Fruit fly (Drosophila melanogaster) whole organism, wandering third instar larva: Measurements from ENCODE around the gene 7B2.

Experiments used
- Abd-B ChIP-seq: fragments of >200 bp; optimal IDR thresholded peaks from 2 replicates; lab custom pipeline; 2017; ENCODE audit warnings: missing biosample characterization, missing genetic modification characterization
- CG32264 ChIP-seq: fragments of 200-800 bp; sonication (Bioruptor generic); optimal IDR thresholded peaks from 2 replicates; lab custom pipeline; 2016; ENCODE audit warnings: missing biosample characterization, missing genetic modification characterization
- CG9705 ChIP-seq: fragments of 200-800 bp; sonication (Bioruptor generic); optimal IDR thresholded peaks from 2 replicates; lab custom pipeline; 2018; ENCODE audit warnings: missing biosample characterization, mild to moderate bottlenecking, missing genetic modification characterization
- CrebA ChIP-seq: fragments of 200-800 bp; sonication (Bioruptor generic); optimal IDR thresholded peaks from 2 replicates; lab custom pipeline; 2016; ENCODE audit warnings: missing biosample characterization, mild to moderate bottlenecking, missing genetic modification characterization, borderline replicate concordance
- Dfd ChIP-seq: fragments of >200 bp; optimal IDR thresholded peaks from 2 replicates; lab custom pipeline; 2017; ENCODE audit warnings: missing biosample characterization, missing genetic modification characterization
- Dif ChIP-seq: fragments of 200-275, 200-300 bp; sonication (Bioruptor generic); optimal IDR thresholded peaks from 2 replicates; lab custom pipeline; 2018; ENCODE audit warnings: missing biosample characterization, missing genetic modification characterization; ENCODE audit not compliant: partially characterized antibody
- GATAd ChIP-seq: sonication (Bioruptor generic); optimal IDR thresholded peaks from 2 replicates; lab custom pipeline; 2016; ENCODE audit warnings: missing biosample characterization, missing genetic modification characterization
- HLH106 ChIP-seq: fragments of 200-800 bp; optimal IDR thresholded peaks from 3 replicates; lab custom pipeline; 2019; ENCODE audit warnings: missing biosample characterization, mild to moderate bottlenecking, missing genetic modification characterization, moderate library complexity
- Hnf4 ChIP-seq: fragments of 200-800 bp; sonication (Bioruptor generic); optimal IDR thresholded peaks from 2 replicates; lab custom pipeline; 2016; ENCODE audit warnings: missing biosample characterization, mild to moderate bottlenecking, missing genetic modification characterization
- Hr78 ChIP-seq: fragments of >200 bp; optimal IDR thresholded peaks from 2 replicates; lab custom pipeline; 2017; ENCODE audit warnings: missing biosample characterization, missing genetic modification characterization
- Hr83 ChIP-seq: fragments of 200-300 bp; sonication (Bioruptor generic); optimal IDR thresholded peaks from 2 replicates; lab custom pipeline; 2016; ENCODE audit warnings: missing biosample characterization, mild to moderate bottlenecking, missing genetic modification characterization, moderate library complexity; ENCODE audit not compliant: poor library complexity, severe bottlenecking
- Jra ChIP-seq: sonication (Bioruptor generic); optimal IDR thresholded peaks from 2 replicates; lab custom pipeline; 2016; ENCODE audit warnings: missing biosample characterization, missing genetic modification characterization
- Mio ChIP-seq: sonication (Bioruptor generic); optimal IDR thresholded peaks from 2 replicates; lab custom pipeline; 2016; ENCODE audit warnings: missing biosample characterization, missing genetic modification characterization
- OdsH ChIP-seq: fragments of 200-800 bp; sonication (Bioruptor generic); optimal IDR thresholded peaks from 2 replicates; lab custom pipeline; 2016; ENCODE audit warnings: missing biosample characterization, mild to moderate bottlenecking, missing genetic modification characterization
- Rel ChIP-seq, 2 experiments: fragments of 200-800 bp; sonication (Bioruptor generic) in 1 of 2; optimal IDR thresholded peaks; 2 replicates in 1 of 2; 3 replicates in 1 of 2; lab custom pipeline; 2016 to 2019; ENCODE audit warnings: mild to moderate bottlenecking in 2 of 2, missing biosample characterization in 2 of 2, missing genetic modification characterization in 2 of 2, moderate library complexity in 1 of 2
- br ChIP-seq: fragments of 200-800 bp; sonication (Bioruptor generic); optimal IDR thresholded peaks from 2 replicates; lab custom pipeline; 2016; ENCODE audit warnings: missing biosample characterization, missing genetic modification characterization
- dl ChIP-seq, 2 experiments: fragments of 175-275, 200-275 bp in 1 of 2; fragments of 200-275 bp in 1 of 2; sonication (Bioruptor generic); optimal IDR thresholded peaks; lab custom pipeline; 2018; ENCODE audit warnings: mild to moderate bottlenecking in 2 of 2, missing biosample characterization in 2 of 2, missing genetic modification characterization in 2 of 2, moderate library complexity in 2 of 2; ENCODE audit not compliant: partially characterized antibody in 2 of 2, insufficient read depth in 1 of 2
- dmrt93B ChIP-seq: fragments of 200-800 bp; sonication (Bioruptor generic); optimal IDR thresholded peaks from 2 replicates; lab custom pipeline; 2018; ENCODE audit warnings: missing biosample characterization, mild to moderate bottlenecking, missing genetic modification characterization
- dsf ChIP-seq: sonication (Bioruptor generic); optimal IDR thresholded peaks from 2 replicates; lab custom pipeline; 2016; ENCODE audit warnings: missing biosample characterization, missing genetic modification characterization, borderline replicate concordance
- ey ChIP-seq: fragments of 200-800 bp; sonication (Bioruptor generic); optimal IDR thresholded peaks from 2 replicates; lab custom pipeline; 2016; ENCODE audit warnings: missing biosample characterization, missing genetic modification characterization
- fru ChIP-seq: fragments of 200-800 bp; sonication (Bioruptor generic); optimal IDR thresholded peaks from 3 replicates; lab custom pipeline; 2016; ENCODE audit warnings: missing biosample characterization, mild to moderate bottlenecking, missing genetic modification characterization
- h ChIP-seq: fragments of 200-800 bp; sonication (Bioruptor generic); optimal IDR thresholded peaks from 3 replicates; lab custom pipeline; 2016; ENCODE audit warnings: missing biosample characterization, mild to moderate bottlenecking, missing genetic modification characterization
- jim ChIP-seq: fragments of 175-275, 200-325 bp; sonication (Bioruptor generic); optimal IDR thresholded peaks from 2 replicates; lab custom pipeline; 2016; ENCODE audit warnings: missing biosample characterization, mild to moderate bottlenecking, missing genetic modification characterization
- lola ChIP-seq: fragments of >200 bp; optimal IDR thresholded peaks from 2 replicates; lab custom pipeline; 2017; ENCODE audit warnings: missing biosample characterization, missing genetic modification characterization
- psq ChIP-seq: fragments of 200-800 bp; sonication (Bioruptor generic); optimal IDR thresholded peaks from 3 replicates; lab custom pipeline; 2017; ENCODE audit warnings: missing biosample characterization, mild to moderate bottlenecking, missing genetic modification characterization, moderate library complexity
- rgr ChIP-seq: fragments of 200-800 bp; sonication (Bioruptor generic); optimal IDR thresholded peaks from 3 replicates; lab custom pipeline; 2016; ENCODE audit warnings: missing biosample characterization, mild to moderate bottlenecking, missing genetic modification characterization
- sage ChIP-seq: fragments of 200-800 bp; sonication (Bioruptor generic); optimal IDR thresholded peaks from 2 replicates; lab custom pipeline; 2016; ENCODE audit warnings: missing biosample characterization, mild to moderate bottlenecking, missing genetic modification characterization
- sv ChIP-seq: fragments of 200-800 bp; sonication (Bioruptor generic); optimal IDR thresholded peaks from 3 replicates; lab custom pipeline; 2016; ENCODE audit warnings: missing biosample characterization, missing genetic modification characterization
- tai ChIP-seq: sonication (Bioruptor generic); optimal IDR thresholded peaks from 2 replicates; lab custom pipeline; 2016; ENCODE audit warnings: missing biosample characterization, missing genetic modification characterization
- woc ChIP-seq: sonication (Bioruptor generic); optimal IDR thresholded peaks from 2 replicates; lab custom pipeline; 2016; ENCODE audit warnings: missing biosample characterization, mild to moderate bottlenecking, missing genetic modification characterization

7B2 gene

dm6 chr3R:5395210-5395609 is 18.6 kb downstream of the 7B2 start:
- TF ChIP-seq Dif (GFP tag; lab: Kevin White, UChicago) (no peak), CrebA (GFP tag; lab: Kevin White, UChicago) (no peak), jim (GFP tag; lab: Kevin White, UChicago) (no peak), Hr83 (GFP tag; lab: Kevin White, UChicago) (no peak), tai (GFP tag; lab: Kevin White, UChicago) (no peak), lola (GFP tag; lab: Kevin White, UChicago) (no peak), fru (no peak), sv (no peak), CG9705 (GFP tag; lab: Kevin White, UChicago) (no peak), dsf (GFP tag; lab: Kevin White, UChicago) (no peak), Mio (GFP tag; lab: Kevin White, UChicago) (no peak), psq (GFP tag; lab: Kevin White, UChicago) (no peak), Rel (GFP tag; optimal IDR thresholded peaks at IDR 0.05; lab: Kevin White, UChicago) (no peak), Rel (tag; optimal IDR thresholded peaks at IDR 0.05; lab: Kevin White, UChicago) (no peak), sage (no peak), Abd-B (GFP tag; lab: Kevin White, UChicago) (no peak), dl (GFP tag; optimal IDR thresholded peaks at IDR 0.05; lab: Kevin White, UChicago; ENCODE audit: insufficient read depth in 1 of 2, partially characterized antibody in 2 of 2) (no peak)
- TF ChIP-seq, all 38 proteins: peak for 0

DNA sequence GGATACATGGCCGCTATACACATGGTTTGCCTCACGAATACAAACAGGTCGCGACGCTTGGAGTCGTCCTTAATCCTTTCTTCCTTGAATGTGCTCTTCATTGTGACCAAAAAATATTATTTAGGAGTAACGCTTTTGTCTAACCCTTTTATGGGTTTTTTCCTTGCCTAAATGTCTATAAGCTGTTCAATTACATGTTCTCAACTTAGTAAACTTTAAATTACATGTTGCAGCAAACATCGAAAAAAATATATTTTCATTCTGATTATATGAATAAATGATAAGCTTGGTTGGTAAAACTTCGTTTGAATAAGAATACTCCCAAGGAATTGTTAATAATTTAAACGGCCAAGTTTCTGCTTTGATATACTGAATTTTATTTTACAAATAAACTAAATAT is 22.5 kb downstream of the 7B2 start, which contains the start of gene Or83a:
TSS of gene Or83a (minus strand) at position 101 of the 400 bp plus-strand sequence.
- no peak for TF ChIP-seq Hnf4 (GFP tag; lab: Kevin White, UChicago)
- TF ChIP-seq h (GFP tag; lab: Kevin White, UChicago): no peak
- no peak for TF ChIP-seq dsf (GFP tag; lab: Kevin White, UChicago)
- no peak for TF ChIP-seq CrebA (GFP tag; lab: Kevin White, UChicago)
- no peak for TF ChIP-seq GATAd
- TF ChIP-seq dmrt93B (GFP tag; lab: Kevin White, UChicago): no peak
- TF ChIP-seq rgr (GFP tag; lab: Kevin White, UChicago): no peak
- TF ChIP-seq Dfd (GFP tag; lab: Kevin White, UChicago): no peak
- no peak for TF ChIP-seq sage
- TF ChIP-seq HLH106 (tag; lab: Kevin White, UChicago): no peak
- no peak for TF ChIP-seq Jra (GFP tag; lab: Kevin White, UChicago)

dm6 chr3R:5403963-5404362 is 27.4 kb downstream of the 7B2 start, which contains the start of gene CG2663:
TSS of gene CG2663 (minus strand) at chr3R:5404135.
- no peak for TF ChIP-seq CrebA (GFP tag; lab: Kevin White, UChicago)
- no peak for TF ChIP-seq sv
- no peak for TF ChIP-seq dmrt93B (GFP tag; lab: Kevin White, UChicago)
- no peak for TF ChIP-seq rgr (GFP tag; lab: Kevin White, UChicago)
- TF ChIP-seq Abd-B (GFP tag; lab: Kevin White, UChicago): no peak
- no peak for TF ChIP-seq Rel (GFP tag; optimal IDR thresholded peaks at IDR 0.05; lab: Kevin White, UChicago)
- no peak for TF ChIP-seq Rel (tag; optimal IDR thresholded peaks at IDR 0.05; lab: Kevin White, UChicago)
- TF ChIP-seq psq (GFP tag; lab: Kevin White, UChicago): no peak
- TF ChIP-seq dl (GFP tag; optimal IDR thresholded peaks at IDR 0.05; lab: Kevin White, UChicago; ENCODE audit: insufficient read depth in 1 of 2, partially characterized antibody in 2 of 2): no peak
- TF ChIP-seq Hr78 (GFP tag; lab: Kevin White, UChicago): no peak
- no peak for TF ChIP-seq CG9705 (GFP tag; lab: Kevin White, UChicago)
- no peak for TF ChIP-seq h (GFP tag; lab: Kevin White, UChicago)
- TF ChIP-seq woc (GFP tag; lab: Kevin White, UChicago): no peak
- no peak for TF ChIP-seq jim (GFP tag; lab: Kevin White, UChicago)
- TF ChIP-seq Jra (GFP tag; lab: Kevin White, UChicago): no peak
- TF ChIP-seq sage: no peak
- no peak for TF ChIP-seq fru
- TF ChIP-seq Hnf4 (GFP tag; lab: Kevin White, UChicago): no peak
- TF ChIP-seq Hr83 (GFP tag; lab: Kevin White, UChicago): no peak
- no peak for TF ChIP-seq tai (GFP tag; lab: Kevin White, UChicago)
- TF ChIP-seq, all 38 proteins: peak for 0

- TF ChIP-seq jim (GFP tag; lab: Kevin White, UChicago) (no peak), tai (GFP tag; lab: Kevin White, UChicago) (no peak), sage (no peak), fru (no peak), GATAd (no peak), Hnf4 (GFP tag; lab: Kevin White, UChicago) (no peak), Hr78 (GFP tag; lab: Kevin White, UChicago) (no peak), psq (GFP tag; lab: Kevin White, UChicago) (no peak), sv (no peak), CG32264 (GFP tag; lab: Kevin White, UChicago) (no peak), ey (GFP tag; lab: Kevin White, UChicago) (no peak), br (GFP tag; lab: Kevin White, UChicago) (no peak), Mio (GFP tag; lab: Kevin White, UChicago) (no peak), dl (GFP tag; optimal IDR thresholded peaks at IDR 0.05; lab: Kevin White, UChicago; ENCODE audit: insufficient read depth in 1 of 2, partially characterized antibody in 2 of 2) (no peak), Abd-B (GFP tag; lab: Kevin White, UChicago) (no peak), rgr (GFP tag; lab: Kevin White, UChicago) (no peak), OdsH (GFP tag; lab: Kevin White, UChicago) (no peak), Hr83 (GFP tag; lab: Kevin White, UChicago) (no peak)
Observed at dm6 chr3R:5412306-5412705, 35.7 kb downstream of the 7B2 start, which contains the start of gene Orco. TSS of gene Orco (minus strand) at chr3R:5412406.
